Worm (Caenorhabditis elegans) whole organism, L2 larva: ENCODE data around the gene C40A11.2.

Experiments used
- nhr-12 ChIP-seq: fragments of 150-350 bp; optimal IDR thresholded peaks from 2 replicates; lab custom pipeline; 2014; ENCODE audit warnings: missing biosample characterization, missing genetic modification characterization
- sma-3 ChIP-seq: sonication (generic microtip); optimal IDR thresholded peaks from 2 replicates; lab custom pipeline; 2016; ENCODE audit warnings: missing genetic modification reagents, missing genetic modification characterization, missing compliant biosample characterization
- snpc-4 ChIP-seq: fragments of 150-350 bp; optimal IDR thresholded peaks from 2 replicates; lab custom pipeline; 2014; ENCODE audit warnings: missing biosample characterization, missing genetic modification characterization
- zag-1 ChIP-seq: fragments of 150-350 bp; optimal IDR thresholded peaks from 2 replicates; lab custom pipeline; 2014; ENCODE audit warnings: missing biosample characterization, missing genetic modification characterization

DNA sequence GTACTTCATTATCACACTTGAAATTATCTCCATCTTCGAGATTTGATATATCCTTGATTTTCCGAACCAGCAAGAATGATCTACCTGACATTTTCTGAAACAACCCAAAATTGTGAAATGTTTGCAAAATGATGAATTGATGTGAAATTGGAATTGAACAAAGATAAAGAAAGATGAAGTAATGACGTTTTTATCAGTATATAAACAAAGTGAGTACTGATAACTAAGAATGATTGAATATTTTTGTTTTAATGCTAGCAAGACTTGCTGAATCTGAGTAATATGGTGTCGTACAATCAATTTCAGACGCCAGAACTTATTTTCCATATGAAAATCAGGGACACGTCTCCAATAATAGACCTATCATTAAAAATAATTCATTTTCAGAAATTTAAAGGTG lies 24.7 kb upstream of the C40A11.2 start, which contains the start of gene math-37:
- TF ChIP-seq nhr-12 (tag; lab: Kevin White, UChicago): no peak
- no peak for TF ChIP-seq snpc-4
- TF ChIP-seq sma-3 (GFP tag; lab: Kevin White, UChicago): no peak
- TF ChIP-seq zag-1 (tag; lab: Kevin White, UChicago): no peak
